Worm (Caenorhabditis elegans): ENCODE data around the gene F14F3.5.

Gene F14F3.5

DNA sequence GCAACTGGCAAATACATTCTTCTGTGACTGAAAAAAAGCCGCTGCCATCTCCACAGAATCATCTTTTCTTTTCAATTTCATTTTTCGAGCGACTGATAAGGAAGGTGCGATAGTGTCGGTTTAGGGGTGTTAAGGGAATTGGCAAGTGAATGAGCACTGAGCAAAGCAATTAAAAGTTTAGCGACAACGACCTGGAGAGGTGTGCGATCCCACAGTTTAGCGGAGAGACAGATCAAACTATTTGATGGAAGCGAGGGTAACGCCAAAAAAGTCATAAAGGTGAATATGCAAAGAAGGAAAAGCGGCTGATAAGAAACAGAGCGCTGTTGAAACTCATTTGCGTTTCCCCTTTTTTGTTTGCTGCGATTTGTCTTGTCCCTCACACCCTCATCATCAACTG lies at the start of gene F14F3.5, which contains the start of gene slcf-1:
F14F3.5 (minus strand) TSS at position 234 of the 400 bp plus-strand sequence.
slcf-1 (plus strand) TSS at position 302 of the 400 bp plus-strand sequence.
- no peak for TF ChIP-seq sdc-2 (tag; optimal IDR thresholded peaks at IDR 0.05)
- TF ChIP-seq elt-2 (tag; optimal IDR thresholded peaks at IDR 0.05): peak; percentile 42

DNA sequence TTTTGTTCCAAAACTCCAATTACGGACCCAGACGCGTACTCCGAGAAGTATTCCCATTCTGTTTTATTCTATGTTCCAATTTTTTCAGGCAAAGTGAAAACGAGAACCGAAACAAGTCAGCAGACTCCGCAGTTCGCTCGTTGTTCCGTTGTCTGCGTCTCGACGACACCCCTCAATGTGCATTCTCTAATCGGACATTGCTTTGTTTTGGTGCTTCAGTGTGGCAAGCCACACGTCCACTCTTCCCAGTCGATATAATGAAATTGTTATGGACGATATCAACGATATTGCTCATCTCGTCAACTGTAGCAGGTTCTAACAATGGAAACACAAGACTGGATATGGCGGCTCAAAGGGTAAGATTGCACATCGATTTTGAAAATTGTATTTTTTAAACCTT lies 47.8 kb upstream of the F14F3.5 start, which contains the start of gene nhx-5:
nhx-5 (plus strand) TSS at position 82 of the 400 bp plus-strand sequence.
- no peak for TF ChIP-seq C08G9.2 (tag; optimal IDR thresholded peaks at IDR 0.05)
- no peak for TF ChIP-seq C38D4.7 (GFP tag; optimal IDR thresholded peaks at IDR 0.05)
- no peak for TF ChIP-seq gmeb-2 (tag; optimal IDR thresholded peaks at IDR 0.05)
- TF ChIP-seq sdc-2 (tag; optimal IDR thresholded peaks at IDR 0.05): no peak
- TF ChIP-seq rnt-1 (tag; optimal IDR thresholded peaks at IDR 0.05): no peak
- no peak for TF ChIP-seq tbx-2 (tag; optimal IDR thresholded peaks at IDR 0.05)

DNA sequence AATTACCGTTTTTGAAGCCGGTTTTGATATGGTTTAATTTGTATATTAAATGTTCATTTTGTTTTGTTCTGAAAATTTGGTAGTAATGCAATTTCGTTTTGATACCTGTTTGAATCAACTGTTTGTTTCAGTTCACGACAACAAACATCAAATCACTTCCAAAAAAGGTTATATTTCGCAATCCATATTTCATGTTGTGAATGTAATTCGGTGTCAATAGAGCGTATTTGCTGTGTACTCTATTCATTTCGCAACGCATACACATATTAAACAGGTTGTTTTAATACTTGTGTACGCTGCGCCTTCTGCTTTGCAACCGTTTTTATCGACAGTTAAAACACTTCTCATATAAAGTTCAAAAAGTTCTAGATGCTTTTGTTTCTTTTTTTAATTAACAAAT lies 47.4 kb upstream of the F14F3.5 start:
- TF ChIP-seq ref-2 (tag; optimal IDR thresholded peaks at IDR 0.05): no peak
- no peak for TF ChIP-seq pat-9 (tag; optimal IDR thresholded peaks at IDR 0.05)
- no peak for TF ChIP-seq ceh-14 (tag; optimal IDR thresholded peaks at IDR 0.05)
- no peak for TF ChIP-seq fkh-6 (tag; optimal IDR thresholded peaks at IDR 0.05)
- no peak for TF ChIP-seq C38D4.7 (GFP tag; optimal IDR thresholded peaks at IDR 0.05)
- no peak for TF ChIP-seq zip-5 (tag; optimal IDR thresholded peaks at IDR 0.05)
- no peak for TF ChIP-seq ttx-3 (tag; optimal IDR thresholded peaks at IDR 0.05)
- no peak for TF ChIP-seq ceh-31 (tag; optimal IDR thresholded peaks at IDR 0.05)
- TF ChIP-seq ceh-34 (tag; optimal IDR thresholded peaks at IDR 0.05): no peak
- TF ChIP-seq dve-1 (tag; optimal IDR thresholded peaks at IDR 0.05): peak; percentile 21
- TF ChIP-seq syd-9 (tag; optimal IDR thresholded peaks at IDR 0.05): no peak
- TF ChIP-seq npax-4 (tag; optimal IDR thresholded peaks at IDR 0.05): no peak
- no peak for TF ChIP-seq unc-3 (GFP tag; conservative IDR thresholded peaks at IDR 0.05)
- no peak for TF ChIP-seq unc-3 (tag; optimal IDR thresholded peaks at IDR 0.05)
- no peak for TF ChIP-seq ceh-30 (tag; optimal IDR thresholded peaks at IDR 0.05)
- no peak for TF ChIP-seq tbx-7 (tag; optimal IDR thresholded peaks at IDR 0.05)
- peak; percentile 30 for TF ChIP-seq pros-1 (tag; optimal IDR thresholded peaks at IDR 0.05)
- TF ChIP-seq gmeb-2 (tag; optimal IDR thresholded peaks at IDR 0.05): no peak
- TF ChIP-seq unc-42 (tag; optimal IDR thresholded peaks at IDR 0.05): peak; percentile 0
- no peak for TF ChIP-seq pha-4 (tag; optimal IDR thresholded peaks at IDR 0.05)
- no peak for TF ChIP-seq F13H6.1 (tag; optimal IDR thresholded peaks at IDR 0.05)
- no peak for TF ChIP-seq pha-2 (tag; optimal IDR thresholded peaks at IDR 0.05)
- no peak for TF ChIP-seq T23F11.4 (GFP tag; optimal IDR thresholded peaks at IDR 0.05)

- TF ChIP-seq elt-2 (tag; optimal IDR thresholded peaks at IDR 0.05) (no peak), ceh-45 (GFP tag; IDR thresholded peaks at IDR 0.05) (no peak), lim-6 (tag; optimal IDR thresholded peaks at IDR 0.05) (no peak), ceh-22 (tag; optimal IDR thresholded peaks at IDR 0.05) (no peak), pros-1 (tag; optimal IDR thresholded peaks at IDR 0.05) (no peak), fkh-10 (GFP tag; optimal IDR thresholded peaks at IDR 0.05) (no peak), odd-2 (tag; optimal IDR thresholded peaks at IDR 0.05) (no peak), ceh-18 (tag; optimal IDR thresholded peaks at IDR 0.05) (no peak), hlh-13 (GFP tag; optimal IDR thresholded peaks at IDR 0.05) (no peak), ceh-14 (tag; optimal IDR thresholded peaks at IDR 0.05) (no peak), K02D7.2 (tag; optimal IDR thresholded peaks at IDR 0.05) (no peak)
Measured at ce11 chrX:10569185-10569584, 40.2 kb upstream of the F14F3.5 start, which contains the start of gene bet-2. TSS of gene bet-2 (plus strand) at chrX:10569273.
